Fruit fly (Drosophila melanogaster): Measurements from ENCODE around the gene CG31974.

dm6 chr2L:181020-181419 lies 38.1 kb upstream of the CG31974 start:
- TF ChIP-seq h (optimal IDR thresholded peaks at IDR 0.05) (no peak), insv (optimal IDR thresholded peaks at IDR 0.05) (no peak)

Data from Kc167 (cell line).